Worm (Caenorhabditis elegans): ENCODE results near the gene F40G9.6.

The F40G9.6 gene

DNA sequence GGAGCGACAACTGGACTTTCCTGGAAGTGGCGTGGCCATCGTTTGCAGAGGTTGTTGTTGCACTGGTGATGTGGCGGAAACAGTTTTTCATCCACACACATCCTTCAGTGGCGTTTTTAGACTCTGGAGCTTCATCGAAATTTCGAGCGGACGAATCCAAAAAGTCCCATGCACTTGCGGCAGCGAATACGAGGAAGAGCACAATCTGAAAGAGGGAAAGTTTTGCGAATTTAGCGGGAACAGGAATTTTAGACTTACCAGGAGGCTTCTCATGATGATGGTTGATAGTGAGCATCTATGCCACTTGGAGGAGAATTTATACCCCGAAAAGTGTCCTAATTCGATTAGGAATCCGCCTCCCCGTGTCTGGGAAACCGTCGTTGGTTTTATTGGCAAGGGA is 1.6 kb upstream of the F40G9.6 start, which contains the start of gene F40G9.14:
Gene F40G9.14 (minus strand): TSS at position 101 of the 400 bp plus-strand sequence.
- TF ChIP-seq pax-1 (tag; optimal IDR thresholded peaks at IDR 0.05) (no peak), zip-5 (tag; optimal IDR thresholded peaks at IDR 0.05) (no peak), ceh-19 (GFP tag; optimal IDR thresholded peaks at IDR 0.05) (no peak)

DNA sequence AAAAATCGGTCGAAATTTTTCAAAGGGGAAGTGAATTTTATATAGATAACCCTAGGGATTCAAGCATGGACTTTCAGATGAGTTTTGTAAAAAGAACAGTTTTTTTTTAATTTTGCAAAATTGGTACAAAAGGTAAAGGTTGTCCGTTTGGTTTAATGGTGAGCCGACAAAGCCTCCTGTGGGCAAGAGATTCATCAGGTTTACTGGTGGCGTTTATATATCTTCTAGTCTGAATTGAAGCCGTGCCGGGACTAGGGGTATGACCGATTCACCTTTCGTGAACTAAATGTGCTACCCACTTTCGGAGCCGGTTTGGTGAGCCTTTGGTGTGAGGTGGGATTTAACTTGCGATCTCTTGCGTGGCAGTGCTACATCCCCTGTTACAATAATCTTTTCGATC is 1.2 kb upstream of the F40G9.6 start:
- TF ChIP-seq pat-9 (tag; optimal IDR thresholded peaks at IDR 0.05): no peak
- no peak for TF ChIP-seq ceh-30 (tag; optimal IDR thresholded peaks at IDR 0.05)
- TF ChIP-seq Y22D7AL.16 (tag; optimal IDR thresholded peaks at IDR 0.05): no peak
- no peak for TF ChIP-seq mec-3 (tag; optimal IDR thresholded peaks at IDR 0.05; ENCODE audit: borderline replicate concordance)
- no peak for TF ChIP-seq ceh-18 (tag; optimal IDR thresholded peaks at IDR 0.05)
- no peak for TF ChIP-seq zip-5 (tag; optimal IDR thresholded peaks at IDR 0.05)
- no peak for TF ChIP-seq pag-3 (tag; optimal IDR thresholded peaks at IDR 0.05; ENCODE audit: borderline replicate concordance)
- peak; percentile 23 for TF ChIP-seq madf-2 (tag; optimal IDR thresholded peaks at IDR 0.05)
- TF ChIP-seq rnt-1 (tag; optimal IDR thresholded peaks at IDR 0.05): no peak

DNA sequence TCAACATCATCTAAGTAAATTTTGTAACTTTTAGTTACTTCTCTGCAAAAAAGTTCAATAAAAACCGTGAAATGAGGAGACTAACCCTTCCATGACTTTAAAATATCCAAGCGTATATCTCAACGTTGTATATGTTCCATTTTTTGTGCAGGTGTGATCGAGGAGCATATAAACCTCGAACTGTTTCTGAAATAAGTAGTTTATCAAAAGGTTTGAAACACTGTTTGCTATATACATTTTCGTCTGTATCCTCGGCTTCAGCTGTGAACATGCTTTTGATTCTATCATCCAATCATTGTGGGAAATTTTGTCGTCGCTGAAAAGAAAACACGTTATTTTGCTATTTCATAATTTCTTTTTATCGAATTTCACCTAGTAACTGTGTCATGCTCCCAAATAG is 1.6 kb downstream of the F40G9.6 start, which contains the start of gene F40G9.5:
Gene F40G9.5 (plus strand): TSS at position 301 of the 400 bp plus-strand sequence.
- TF ChIP-seq pat-9 (tag; optimal IDR thresholded peaks at IDR 0.05): no peak

DNA sequence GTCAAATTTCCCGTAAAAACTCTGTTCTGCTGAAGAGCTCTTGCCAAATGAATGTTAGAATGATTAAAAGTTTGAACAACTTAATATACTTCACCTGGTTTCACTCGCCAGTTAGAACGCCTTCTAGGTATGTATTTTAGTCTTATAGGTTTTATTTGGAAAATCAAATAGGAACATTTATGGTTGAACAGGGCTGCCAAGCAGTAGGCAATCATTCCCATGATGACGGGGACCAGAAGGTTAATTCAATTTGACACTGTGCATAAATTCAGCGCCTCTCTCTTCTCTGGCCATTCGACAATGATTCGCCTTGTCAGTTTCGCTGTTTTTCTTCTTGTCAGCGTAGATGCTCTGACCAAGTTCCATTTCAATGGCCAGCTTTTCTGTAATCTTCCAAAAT is 2.7 kb downstream of the F40G9.6 start, which contains the start of gene F40G9.15:
Gene F40G9.15 (plus strand): TSS at position 301 of the 400 bp plus-strand sequence.
- no peak for TF ChIP-seq fkh-10 (GFP tag; optimal IDR thresholded peaks at IDR 0.05)
- TF ChIP-seq nhr-11 (tag; optimal IDR thresholded peaks at IDR 0.05): no peak
- TF ChIP-seq Y22D7AL.16 (tag; optimal IDR thresholded peaks at IDR 0.05): no peak
- TF ChIP-seq hlh-30 (tag; optimal IDR thresholded peaks at IDR 0.05; ENCODE audit: insufficient read depth): no peak
- TF ChIP-seq gmeb-2 (tag; optimal IDR thresholded peaks at IDR 0.05): no peak
- no peak for TF ChIP-seq ceh-31 (tag; optimal IDR thresholded peaks at IDR 0.05)
- no peak for TF ChIP-seq pros-1 (tag; optimal IDR thresholded peaks at IDR 0.05)

DNA sequence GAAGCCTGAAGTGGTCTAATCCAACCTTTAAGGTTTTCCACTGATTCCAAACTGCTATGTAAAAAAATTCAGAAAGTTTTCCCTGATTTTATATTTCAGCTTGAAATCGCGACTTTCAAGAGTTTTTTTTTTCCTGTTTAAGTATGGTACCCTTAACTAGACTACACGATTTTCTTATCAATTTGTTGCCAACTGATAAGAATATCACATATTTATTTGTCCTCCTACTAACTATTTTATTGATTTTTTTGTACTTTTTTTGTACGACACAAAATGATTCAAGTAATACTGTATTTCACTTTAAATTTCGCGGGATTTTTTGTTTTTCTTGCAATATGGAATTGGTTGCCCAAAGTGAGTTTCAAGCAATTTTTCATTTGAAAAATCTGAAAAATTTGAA is 3.7 kb downstream of the F40G9.6 start:
- TF ChIP-seq elt-2 (tag; optimal IDR thresholded peaks at IDR 0.05): peak; percentile 70
- TF ChIP-seq hlh-15 (tag; optimal IDR thresholded peaks at IDR 0.05): no peak

DNA sequence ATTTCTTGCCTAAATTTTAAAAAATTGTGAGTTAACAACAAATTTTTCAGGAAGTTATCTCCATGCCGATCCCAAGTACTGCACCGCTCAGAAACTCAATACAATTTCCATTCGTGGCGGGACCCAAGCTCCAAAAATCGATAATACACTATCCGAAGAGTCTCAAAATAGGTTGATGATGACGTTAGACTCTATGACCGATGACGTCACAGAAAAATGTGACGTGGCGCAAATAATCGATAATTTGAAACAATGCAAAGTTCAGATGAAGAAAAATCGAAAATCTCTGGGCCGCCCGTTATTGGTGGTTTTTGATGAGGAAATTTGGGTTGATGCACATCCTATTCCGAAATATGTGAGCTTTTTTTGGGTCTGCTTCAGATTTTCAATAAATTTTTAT is 5.0 kb downstream of the F40G9.6 start:
- TF ChIP-seq ceh-19 (GFP tag; optimal IDR thresholded peaks at IDR 0.05): no peak
- no peak for TF ChIP-seq npax-4 (tag; optimal IDR thresholded peaks at IDR 0.05)
- TF ChIP-seq pqm-1 (tag; optimal IDR thresholded peaks at IDR 0.05): no peak
- no peak for TF ChIP-seq unc-86 (tag; optimal IDR thresholded peaks at IDR 0.05)
- no peak for TF ChIP-seq lin-11 (tag; optimal IDR thresholded peaks at IDR 0.05)
- no peak for TF ChIP-seq mec-3 (tag; optimal IDR thresholded peaks at IDR 0.05; ENCODE audit: borderline replicate concordance)

DNA sequence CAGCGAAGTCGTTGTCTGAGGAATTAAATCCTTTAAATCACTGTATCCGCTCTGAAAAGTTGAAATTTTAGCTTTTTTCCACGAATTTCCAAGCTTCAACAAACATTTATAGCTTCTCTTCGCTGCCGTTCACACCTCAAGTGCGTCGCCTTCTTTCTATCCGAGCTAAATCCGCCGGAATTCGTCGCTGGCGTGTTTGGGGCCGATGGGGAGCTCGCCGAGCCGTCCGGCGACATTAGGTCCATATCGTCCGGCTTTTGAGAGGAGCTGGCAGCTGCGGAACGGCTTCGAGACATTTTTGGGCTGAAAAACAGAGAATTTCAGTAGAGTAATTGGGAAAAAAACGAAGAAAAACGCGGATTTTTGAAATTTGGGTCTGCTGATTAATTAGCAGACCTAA is 8.5 kb downstream of the F40G9.6 start, which contains the start of gene mxl-2:
Gene mxl-2 (minus strand): TSS at position 303 of the 400 bp plus-strand sequence.
- TF ChIP-seq pax-1 (tag; optimal IDR thresholded peaks at IDR 0.05) (no peak), ceh-48 (tag; optimal IDR thresholded peaks at IDR 0.05) (no peak), hlh-6 (tag; optimal IDR thresholded peaks at IDR 0.05) (no peak), syd-9 (tag; optimal IDR thresholded peaks at IDR 0.05) (no peak), K09A11.1 (tag; optimal IDR thresholded peaks at IDR 0.05; ENCODE audit: insufficient read depth) (no peak), pros-1 (tag; optimal IDR thresholded peaks at IDR 0.05) (no peak), pqm-1 (tag; optimal IDR thresholded peaks at IDR 0.05) (no peak), rnt-1 (tag; optimal IDR thresholded peaks at IDR 0.05) (no peak), unc-3 (GFP tag; conservative IDR thresholded peaks at IDR 0.05) (no peak), unc-3 (tag; optimal IDR thresholded peaks at IDR 0.05) (no peak), mec-3 (tag; optimal IDR thresholded peaks at IDR 0.05; ENCODE audit: borderline replicate concordance) (no peak), unc-42 (tag; optimal IDR thresholded peaks at IDR 0.05) (no peak), pha-4 (tag; optimal IDR thresholded peaks at IDR 0.05) (no peak), C08G9.2 (tag; optimal IDR thresholded peaks at IDR 0.05) (no peak)
